Worm (Caenorhabditis elegans): ENCODE measurements around the gene math-48.

ce11 chrII:1897936-1898335 is 48.4 kb downstream of the math-48 start, which contains the start of gene C46F9.6:
- TF ChIP-seq cnd-1 (tag; optimal IDR thresholded peaks at IDR 0.05): no peak
- no peak for TF ChIP-seq zip-8 (tag; optimal IDR thresholded peaks at IDR 0.05)
- TF ChIP-seq mep-1 (tag; optimal IDR thresholded peaks at IDR 0.05): no peak
- TF ChIP-seq snpc-4 (tag; optimal IDR thresholded peaks at IDR 0.05): no peak
- no peak for TF ChIP-seq nhr-12 (tag; optimal IDR thresholded peaks at IDR 0.05)
- TF ChIP-seq sem-2 (GFP tag; optimal IDR thresholded peaks at IDR 0.05): no peak
- TF ChIP-seq lin-13 (tag; optimal IDR thresholded peaks at IDR 0.05): no peak
